Worm (Caenorhabditis elegans): ENCODE data around the gene F18A1.7.

ce11 chrII:7636941-7637340 lies 26.6 kb downstream of the F18A1.7 start:
- TF ChIP-seq zag-1 (tag; optimal IDR thresholded peaks at IDR 0.05) (no peak), pqm-1 (tag; optimal IDR thresholded peaks at IDR 0.05) (no peak), nhr-76 (tag; optimal IDR thresholded peaks at IDR 0.05) (no peak), lir-3 (tag; optimal IDR thresholded peaks at IDR 0.05; ENCODE audit: poor library complexity) (no peak), lin-35 (GFP tag; optimal IDR thresholded peaks at IDR 0.05) (no peak), F16B12.6 (tag; optimal IDR thresholded peaks at IDR 0.05) (no peak), mep-1 (tag; optimal IDR thresholded peaks at IDR 0.05) (no peak), dpl-1 (GFP tag; optimal IDR thresholded peaks at IDR 0.05) (no peak), nhr-28 (tag; optimal IDR thresholded peaks at IDR 0.05) (no peak)

Measured in whole organism, L1 larva.